Worm (Caenorhabditis elegans) whole organism, L2 larva: ENCODE data around the gene lips-7.

Experiments
- C34F6.9 ChIP-seq: fragments of 150-350 bp; optimal IDR thresholded peaks from 2 replicates; lab custom pipeline; 2014; ENCODE audit warnings: missing biosample characterization, missing genetic modification characterization
- F13H6.1 ChIP-seq: sonication (generic microtip); optimal IDR thresholded peaks from 2 replicates; lab custom pipeline; 2016; ENCODE audit warnings: missing genetic modification characterization, missing compliant biosample characterization
- R02D3.7 ChIP-seq: fragments of 150-350 bp; optimal IDR thresholded peaks from 2 replicates; lab custom pipeline; 2014; ENCODE audit warnings: missing biosample characterization, missing genetic modification characterization
- Y55F3AM.14 ChIP-seq: fragments of 200-800 bp; sonication (Bioruptor generic); optimal IDR thresholded peaks from 2 replicates; lab custom pipeline; 2018; ENCODE audit warnings: mild to moderate bottlenecking, missing genetic modification characterization, missing compliant biosample characterization
- ZK546.5 ChIP-seq: sonication (generic microtip); optimal IDR thresholded peaks from 2 replicates; lab custom pipeline; 2017; ENCODE audit warnings: missing biosample characterization, missing genetic modification characterization
- alr-1 ChIP-seq: fragments of 150-350 bp; optimal IDR thresholded peaks from 2 replicates; lab custom pipeline; 2014; ENCODE audit warnings: missing biosample characterization, missing genetic modification characterization
- aly-2 ChIP-seq: fragments of 150-350 bp; optimal IDR thresholded peaks from 2 replicates; lab custom pipeline; 2014; ENCODE audit warnings: missing biosample characterization, missing genetic modification characterization
- ama-1 ChIP-seq: fragments of 150-350 bp; optimal IDR thresholded peaks from 2 replicates; lab custom pipeline; 2018; ENCODE audit warnings: inconsistent platforms
- ceh-16 ChIP-seq: fragments of 150-350 bp; optimal IDR thresholded peaks from 2 replicates; lab custom pipeline; 2014; ENCODE audit warnings: missing biosample characterization, missing genetic modification characterization
- ceh-82 ChIP-seq: fragments of 150-350 bp; optimal IDR thresholded peaks from 2 replicates; lab custom pipeline; 2014; ENCODE audit warnings: missing biosample characterization, missing genetic modification characterization
- dmd-4 ChIP-seq: sonication (generic microtip); optimal IDR thresholded peaks from 2 replicates; lab custom pipeline; 2017; ENCODE audit warnings: missing biosample characterization, missing genetic modification characterization
- egl-27 ChIP-seq: sonication (generic microtip); optimal IDR thresholded peaks from 3 replicates; lab custom pipeline; 2017; ENCODE audit warnings: missing biosample characterization, missing genetic modification reagents, missing genetic modification characterization
- elt-3 ChIP-seq: sonication (generic microtip); optimal IDR thresholded peaks from 2 replicates; lab custom pipeline; 2017; ENCODE audit warnings: missing biosample characterization, missing genetic modification characterization
- fos-1 ChIP-seq: fragments of 150-350 bp; optimal IDR thresholded peaks from 2 replicates; lab custom pipeline; 2014; ENCODE audit warnings: missing biosample characterization, missing genetic modification characterization
- gmeb-1 ChIP-seq: fragments of 150-350 bp; optimal IDR thresholded peaks from 2 replicates; lab custom pipeline; 2014; ENCODE audit warnings: missing biosample characterization, missing genetic modification characterization
- lin-11 ChIP-seq: fragments of 150-350 bp; sonication (generic microtip); optimal IDR thresholded peaks from 2 replicates; lab custom pipeline; 2014; ENCODE audit warnings: missing biosample characterization, missing genetic modification characterization, inconsistent platforms, mixed read lengths
- lin-13 ChIP-seq: fragments of 150-350 bp; optimal IDR thresholded peaks from 2 replicates; lab custom pipeline; 2014; ENCODE audit warnings: missing biosample characterization, missing genetic modification reagents, missing genetic modification characterization
- lin-39 ChIP-seq: fragments of 150-350 bp; optimal IDR thresholded peaks from 2 replicates; lab custom pipeline; 2014; ENCODE audit warnings: missing biosample characterization, missing genetic modification reagents, missing genetic modification characterization
- lsy-2 ChIP-seq, 2 experiments: fragments of 150-350 bp in 1 of 2; sonication (generic microtip) in 1 of 2; optimal IDR thresholded peaks; 2 replicates each; lab custom pipeline; 2014 to 2017; ENCODE audit warnings: missing biosample characterization in 2 of 2, missing genetic modification characterization in 2 of 2
- mab-5 ChIP-seq: fragments of 150-350 bp; optimal IDR thresholded peaks from 2 replicates; lab custom pipeline; 2014; ENCODE audit warnings: missing biosample characterization, missing genetic modification characterization
- nhr-10 ChIP-seq: sonication (generic microtip); optimal IDR thresholded peaks from 2 replicates; lab custom pipeline; 2017; ENCODE audit warnings: missing biosample characterization, missing genetic modification characterization
- nhr-11 ChIP-seq: fragments of 150-350 bp; optimal IDR thresholded peaks from 2 replicates; lab custom pipeline; 2014; ENCODE audit warnings: missing biosample characterization, missing genetic modification characterization
- nhr-12 ChIP-seq: fragments of 150-350 bp; optimal IDR thresholded peaks from 2 replicates; lab custom pipeline; 2014; ENCODE audit warnings: missing biosample characterization, missing genetic modification characterization
- nhr-129 ChIP-seq: fragments of 150-350 bp; optimal IDR thresholded peaks from 2 replicates; lab custom pipeline; 2014; ENCODE audit warnings: missing biosample characterization, missing genetic modification characterization
- nhr-21 ChIP-seq: fragments of 150-350 bp; optimal IDR thresholded peaks from 2 replicates; lab custom pipeline; 2014; ENCODE audit warnings: missing biosample characterization, missing genetic modification characterization
- nhr-23 ChIP-seq: fragments of 150-350 bp; optimal IDR thresholded peaks from 2 replicates; lab custom pipeline; 2014; ENCODE audit warnings: missing biosample characterization, missing genetic modification reagents, missing genetic modification characterization
- nhr-237 ChIP-seq: fragments of 150-350 bp; optimal IDR thresholded peaks from 2 replicates; lab custom pipeline; 2014; ENCODE audit warnings: missing biosample characterization, missing genetic modification characterization
- nhr-25 ChIP-seq: fragments of 150-350 bp; sonication (generic microtip); optimal IDR thresholded peaks from 3 replicates; lab custom pipeline; 2014; ENCODE audit warnings: missing biosample characterization, missing genetic modification characterization
- nhr-6 ChIP-seq: fragments of 150-350 bp; optimal IDR thresholded peaks from 2 replicates; lab custom pipeline; 2014; ENCODE audit warnings: missing biosample characterization, missing genetic modification characterization
- nhr-77 ChIP-seq: fragments of 150-350 bp; optimal IDR thresholded peaks from 2 replicates; lab custom pipeline; 2014; ENCODE audit warnings: missing biosample characterization, missing genetic modification characterization
- peb-1 ChIP-seq: fragments of 150-350 bp; optimal IDR thresholded peaks from 2 replicates; lab custom pipeline; 2014; ENCODE audit warnings: missing biosample characterization, missing genetic modification characterization
- sem-4 ChIP-seq: fragments of 150-350 bp; optimal IDR thresholded peaks from 2 replicates; lab custom pipeline; 2014; ENCODE audit warnings: missing biosample characterization, missing genetic modification reagents, missing genetic modification characterization
- sma-3 ChIP-seq: sonication (generic microtip); optimal IDR thresholded peaks from 2 replicates; lab custom pipeline; 2016; ENCODE audit warnings: missing genetic modification reagents, missing genetic modification characterization, missing compliant biosample characterization
- sma-9 ChIP-seq, 2 experiments: fragments of 150-350 bp in 1 of 2; sonication (generic microtip) in 1 of 2; optimal IDR thresholded peaks; 2 replicates each; lab custom pipeline; 2014 to 2016; ENCODE audit warnings: missing genetic modification characterization in 2 of 2, mild to moderate bottlenecking in 1 of 2, missing biosample characterization in 1 of 2, missing compliant biosample characterization in 1 of 2, missing genetic modification reagents in 1 of 2, moderate library complexity in 1 of 2
- unc-39 ChIP-seq: fragments of 150-350 bp; optimal IDR thresholded peaks from 2 replicates; lab custom pipeline; 2014; ENCODE audit warnings: missing biosample characterization, missing genetic modification characterization
- unc-55 ChIP-seq: fragments of 150-350 bp; sonication (generic microtip); optimal IDR thresholded peaks from 3 replicates; lab custom pipeline; 2014; ENCODE audit warnings: missing biosample characterization, missing genetic modification reagents, missing genetic modification characterization
- unc-62 ChIP-seq: fragments of 150-350 bp; optimal IDR thresholded peaks from 2 replicates; lab custom pipeline; 2014; ENCODE audit warnings: missing biosample characterization, missing genetic modification reagents, missing genetic modification characterization
- zag-1 ChIP-seq: fragments of 150-350 bp; optimal IDR thresholded peaks from 2 replicates; lab custom pipeline; 2014; ENCODE audit warnings: missing biosample characterization, missing genetic modification characterization
- ztf-1 ChIP-seq: fragments of 200-800 bp; sonication (Bioruptor generic); conservative IDR thresholded peaks from 2 replicates; pipeline ENCODE4 v1.3.6; 2022; ENCODE audit warnings: missing genetic modification characterization, missing compliant biosample characterization
- ztf-4 ChIP-seq: fragments of 150-350 bp; optimal IDR thresholded peaks from 2 replicates; lab custom pipeline; 2014; ENCODE audit warnings: missing biosample characterization, missing genetic modification characterization

lips-7 gene

ce11 chrII:555371-555770, 3.7 kb downstream of the lips-7 start:
- TF ChIP-seq lsy-2 (tag; optimal IDR thresholded peaks at IDR 0.05; lab: Kevin White, UChicago) (no peak), C34F6.9 (tag; lab: Kevin White, UChicago) (peak; percentile 20)

- TF ChIP-seq sem-4 (tag; lab: Kevin White, UChicago) (no peak), Y55F3AM.14 (GFP tag; lab: Kevin White, UChicago) (no peak), nhr-12 (tag; lab: Kevin White, UChicago) (no peak), unc-39 (tag; lab: Kevin White, UChicago) (no peak), nhr-23 (tag; lab: Kevin White, UChicago) (no peak), ztf-1 (no peak), zag-1 (tag; lab: Kevin White, UChicago) (no peak), nhr-25 (tag; lab: Kevin White, UChicago) (no peak), nhr-237 (no peak), lin-11 (tag; lab: Kevin White, UChicago) (no peak), sma-9 (GFP tag; optimal IDR thresholded peaks at IDR 0.05; lab: Kevin White, UChicago) (no peak), sma-9 (tag; optimal IDR thresholded peaks at IDR 0.05; lab: Kevin White, UChicago) (no peak), nhr-6 (no peak), sma-3 (GFP tag; lab: Kevin White, UChicago) (no peak), alr-1 (no peak), fos-1 (no peak), ama-1 (lab: Kevin White, UChicago) (no peak), R02D3.7 (tag; lab: Kevin White, UChicago) (no peak), nhr-11 (tag; lab: Kevin White, UChicago) (no peak), ZK546.5 (no peak), elt-3 (tag; lab: Kevin White, UChicago) (no peak)
Observed at ce11 chrII:556185-556584, 4.5 kb downstream of the lips-7 start, which contains the start of the genes C09E8.1 and C09E8.6. Gene C09E8.1, plus strand, starts transcription at chrII:556485. Gene C09E8.6, plus strand, starts transcription at chrII:556497.

- TF ChIP-seq mab-5 (no peak), nhr-12 (tag; lab: Kevin White, UChicago) (no peak), nhr-237 (no peak), fos-1 (no peak)
Observed at ce11 chrII:568776-569175, 17.1 kb downstream of the lips-7 start, which contains the start of gene W08F4.5. Gene W08F4.5, minus strand, starts transcription at chrII:568876.

ce11 chrII:572010-572409, 20.4 kb downstream of the lips-7 start, which contains the start of gene mlt-8:
Gene mlt-8, minus strand, starts transcription at chrII:572110.
- TF ChIP-seq ztf-4 (tag; lab: Kevin White, UChicago) (no peak), dmd-4 (no peak), peb-1 (tag; lab: Kevin White, UChicago) (no peak), nhr-77 (tag; lab: Kevin White, UChicago) (no peak), aly-2 (tag; lab: Kevin White, UChicago) (no peak), nhr-12 (tag; lab: Kevin White, UChicago) (no peak), ztf-1 (no peak), sma-9 (GFP tag; optimal IDR thresholded peaks at IDR 0.05; lab: Kevin White, UChicago) (no peak), sma-9 (tag; optimal IDR thresholded peaks at IDR 0.05; lab: Kevin White, UChicago) (no peak), F13H6.1 (tag; lab: Kevin White, UChicago) (no peak), zag-1 (tag; lab: Kevin White, UChicago) (no peak), ceh-16 (tag; lab: Kevin White, UChicago) (no peak), gmeb-1 (tag; lab: Kevin White, UChicago) (no peak), alr-1 (no peak), ceh-82 (tag; lab: Kevin White, UChicago) (no peak), egl-27 (tag; lab: Kevin White, UChicago) (no peak), nhr-129 (tag; lab: Kevin White, UChicago) (no peak), lsy-2 (tag; optimal IDR thresholded peaks at IDR 0.05; lab: Kevin White, UChicago) (no peak), lin-13 (GFP tag; lab: Kevin White, UChicago) (no peak), unc-55 (no peak)
- TF ChIP-seq, all 48 proteins: peak for 0

- TF ChIP-seq mab-5 (no peak), ztf-1 (no peak), fos-1 (no peak), unc-62 (GFP tag; lab: Kevin White, UChicago) (no peak), nhr-129 (tag; lab: Kevin White, UChicago) (no peak), nhr-21 (tag; lab: Kevin White, UChicago) (no peak), ztf-4 (tag; lab: Kevin White, UChicago) (no peak), zag-1 (tag; lab: Kevin White, UChicago) (no peak), nhr-10 (tag; lab: Kevin White, UChicago) (no peak), alr-1 (no peak), peb-1 (tag; lab: Kevin White, UChicago) (no peak), lin-39 (no peak), R02D3.7 (tag; lab: Kevin White, UChicago) (no peak)
Observed at ce11 chrII:574064-574463, 22.4 kb downstream of the lips-7 start.
